Fruit fly (Drosophila melanogaster) whole organism, embryonic: ENCODE data around the gene gry.

Experiments used
- Atf6 ChIP-seq: fragments of 200-800 bp; sonication (Bioruptor generic); IDR thresholded peaks from 2 replicates; pipeline ENCODE4 v1.3.6; 2022; ENCODE audit warnings: missing biosample characterization, missing genetic modification characterization
- CG10147 ChIP-seq: fragments of 200-800 bp; sonication (Bioruptor generic); optimal IDR thresholded peaks from 2 replicates; lab custom pipeline; 2019; ENCODE audit warnings: missing biosample characterization, mild to moderate bottlenecking, missing genetic modification characterization, moderate library complexity
- CG1024 ChIP-seq: fragments of 200-800 bp; sonication (Bioruptor generic); IDR thresholded peaks from 2 replicates; pipeline ENCODE4 v1.3.6; 2022; ENCODE audit warnings: missing biosample characterization, missing genetic modification characterization
- CG10654 ChIP-seq: fragments of 200-800 bp; sonication (Bioruptor generic); optimal IDR thresholded peaks from 2 replicates; lab custom pipeline; 2016; ENCODE audit warnings: missing biosample characterization, missing genetic modification characterization
- CG13296 ChIP-seq: fragments of 200-800 bp; sonication (Bioruptor generic); optimal IDR thresholded peaks from 3 replicates; lab custom pipeline; 2018; ENCODE audit warnings: missing biosample characterization, mild to moderate bottlenecking, missing genetic modification characterization
- CG15269 ChIP-seq: fragments of 200-800 bp; sonication (Bioruptor generic); optimal IDR thresholded peaks from 2 replicates; lab custom pipeline; 2018; ENCODE audit warnings: missing biosample characterization, mild to moderate bottlenecking, missing genetic modification characterization, moderate library complexity
- CG1529 ChIP-seq: fragments of 200-800 bp; sonication (Bioruptor generic); optimal IDR thresholded peaks from 3 replicates; lab custom pipeline; 2018; ENCODE audit warnings: missing biosample characterization, missing genetic modification characterization
- CG16863 ChIP-seq: fragments of 200-800 bp; sonication (Bioruptor generic); optimal IDR thresholded peaks from 3 replicates; lab custom pipeline; 2016; ENCODE audit warnings: missing biosample characterization, missing genetic modification characterization
- CG18476 ChIP-seq: fragments of 200-800 bp; sonication (Bioruptor generic); optimal IDR thresholded peaks from 2 replicates; lab custom pipeline; 2016; ENCODE audit warnings: missing biosample characterization, mild to moderate bottlenecking, missing genetic modification characterization
- CG18599 ChIP-seq: fragments of 200-800 bp; sonication (Bioruptor generic); optimal IDR thresholded peaks from 3 replicates; lab custom pipeline; 2017; ENCODE audit warnings: missing biosample characterization, missing genetic modification characterization, mild to moderate bottlenecking, moderate library complexity, missing genetic modification reagents
- CG18619 ChIP-seq: fragments of 200-800 bp; sonication (Bioruptor generic); optimal IDR thresholded peaks from 3 replicates; lab custom pipeline; 2017; ENCODE audit warnings: missing biosample characterization, mild to moderate bottlenecking, missing genetic modification characterization
- CG2116 ChIP-seq: fragments of 200-800 bp; sonication (Bioruptor generic); optimal IDR thresholded peaks from 3 replicates; lab custom pipeline; 2018; ENCODE audit warnings: missing biosample characterization, mild to moderate bottlenecking, missing genetic modification characterization
- CG2875 ChIP-seq: fragments of 200-800 bp; sonication (Bioruptor generic); optimal IDR thresholded peaks from 2 replicates; lab custom pipeline; 2017; ENCODE audit warnings: missing biosample characterization, mild to moderate bottlenecking, missing genetic modification characterization, missing genetic modification reagents
- CG3838 ChIP-seq: fragments of 200-800 bp; sonication (Bioruptor generic); optimal IDR thresholded peaks from 3 replicates; lab custom pipeline; 2016; ENCODE audit warnings: missing biosample characterization, missing genetic modification characterization
- CG4360 ChIP-seq: fragments of 200-800 bp; sonication (Bioruptor generic); IDR thresholded peaks from 2 replicates; pipeline ENCODE4 v1.3.6; 2022; ENCODE audit warnings: missing biosample characterization, missing genetic modification characterization
- CG6683 ChIP-seq: fragments of 200-800 bp; sonication (Bioruptor generic); optimal IDR thresholded peaks from 2 replicates; lab custom pipeline; 2017; ENCODE audit warnings: missing biosample characterization, mild to moderate bottlenecking, missing genetic modification characterization, missing genetic modification reagents
- CHES-1-like ChIP-seq: fragments of 200-800 bp; sonication (Bioruptor generic); optimal IDR thresholded peaks from 2 replicates; lab custom pipeline; 2016; ENCODE audit warnings: missing biosample characterization, missing genetic modification characterization
- D19A ChIP-seq: fragments of 200-800 bp; optimal IDR thresholded peaks from 3 replicates; lab custom pipeline; 2019; ENCODE audit warnings: missing biosample characterization, mild to moderate bottlenecking, missing genetic modification characterization, moderate library complexity
- Fer3 ChIP-seq: fragments of 200-800 bp; sonication (Bioruptor generic); optimal IDR thresholded peaks from 2 replicates; lab custom pipeline; 2018; ENCODE audit warnings: missing biosample characterization, mild to moderate bottlenecking, missing genetic modification characterization, moderate library complexity
- HLH3B ChIP-seq: fragments of 200-800 bp; sonication (Bioruptor generic); IDR thresholded peaks from 2 replicates; pipeline ENCODE4 v1.3.6; 2022; ENCODE audit warnings: missing biosample characterization, missing genetic modification characterization
- Hand ChIP-seq: fragments of 200-800 bp; sonication (Bioruptor generic); optimal IDR thresholded peaks from 2 replicates; lab custom pipeline; 2017; ENCODE audit warnings: mild to moderate bottlenecking, missing biosample characterization, missing genetic modification reagents, missing genetic modification characterization
- Hmr ChIP-seq: fragments of 200-800 bp; sonication (Bioruptor generic); optimal IDR thresholded peaks from 3 replicates; lab custom pipeline; 2017; ENCODE audit warnings: mild to moderate bottlenecking, missing biosample characterization, missing genetic modification reagents, missing genetic modification characterization
- Lim3 ChIP-seq: fragments of 200-800 bp; sonication (Bioruptor generic); IDR thresholded peaks from 2 replicates; pipeline ENCODE4 v1.3.6; 2022; ENCODE audit warnings: missing biosample characterization, missing genetic modification characterization
- Ptx1 ChIP-seq: fragments of 200-800 bp; sonication (Bioruptor generic); IDR thresholded peaks from 2 replicates; pipeline ENCODE4 v1.3.6; 2022; ENCODE audit warnings: missing biosample characterization, missing genetic modification characterization
- Six4 ChIP-seq: fragments of 200-800 bp; sonication (Bioruptor generic); optimal IDR thresholded peaks from 2 replicates; lab custom pipeline; 2016; ENCODE audit warnings: missing biosample characterization, missing genetic modification characterization
- Ssrp ChIP-seq: fragments of 200-800 bp; sonication (Bioruptor generic); optimal IDR thresholded peaks from 2 replicates; lab custom pipeline; 2018; ENCODE audit warnings: missing biosample characterization, mild to moderate bottlenecking, missing genetic modification characterization, moderate library complexity
- Stat92E ChIP-seq, 3 experiments: fragments of >200 bp in 2 of 3; fragments of 200-800 bp in 1 of 3; sonication (Bioruptor generic) in 1 of 3; optimal IDR thresholded peaks; 2 replicates each; lab custom pipeline; 2017 to 2019; ENCODE audit warnings: missing biosample characterization in 3 of 3, missing genetic modification characterization in 3 of 3, mild to moderate bottlenecking in 1 of 3, moderate library complexity in 1 of 3
- YL-1 ChIP-seq: fragments of 200-800 bp; sonication (Bioruptor generic); optimal IDR thresholded peaks from 3 replicates; lab custom pipeline; 2017; ENCODE audit warnings: missing biosample characterization, mild to moderate bottlenecking, missing genetic modification characterization
- abd-A ChIP-seq: fragments of 200-800 bp; sonication (Bioruptor generic); optimal IDR thresholded peaks from 3 replicates; lab custom pipeline; 2019; ENCODE audit warnings: missing biosample characterization, mild to moderate bottlenecking, missing genetic modification characterization, moderate library complexity
- amos ChIP-seq: fragments of 200-800 bp; sonication (Bioruptor generic); IDR thresholded peaks from 2 replicates; pipeline ENCODE4 v1.3.6; 2022; ENCODE audit warnings: missing biosample characterization, missing genetic modification characterization; ENCODE audit not compliant: partially characterized antibody
- aop ChIP-seq: fragments of 200-800 bp; sonication (Bioruptor generic); IDR thresholded peaks from 2 replicates; pipeline ENCODE4 v1.3.6; 2022; ENCODE audit warnings: missing biosample characterization, missing genetic modification characterization
- ato ChIP-seq: fragments of 200-800 bp; sonication (Bioruptor generic); IDR thresholded peaks from 2 replicates; pipeline ENCODE4 v1.3.6; 2022; ENCODE audit warnings: missing biosample characterization, missing genetic modification characterization; ENCODE audit not compliant: partially characterized antibody
- bbx ChIP-seq: fragments of 200-800 bp; sonication (Bioruptor generic); IDR thresholded peaks from 2 replicates; pipeline ENCODE4 v1.3.6; 2022; ENCODE audit warnings: missing biosample characterization, missing genetic modification characterization; ENCODE audit not compliant: partially characterized antibody
- danr ChIP-seq: fragments of 200-800 bp; sonication (Bioruptor generic); IDR thresholded peaks from 2 replicates; pipeline ENCODE4 v1.3.6; 2022; ENCODE audit warnings: missing biosample characterization, missing genetic modification characterization
- esg ChIP-seq: fragments of 200-800 bp; sonication (Bioruptor generic); conservative IDR thresholded peaks from 2 replicates; pipeline ENCODE4 v1.3.6; 2022; ENCODE audit warnings: missing biosample characterization, missing genetic modification characterization
- gem ChIP-seq: fragments of 200-800 bp; sonication (Bioruptor generic); optimal IDR thresholded peaks from 2 replicates; lab custom pipeline; 2019; ENCODE audit warnings: missing biosample characterization, mild to moderate bottlenecking, missing genetic modification characterization, moderate library complexity
- her ChIP-seq: fragments of 200-800 bp; sonication (Bioruptor generic); optimal IDR thresholded peaks from 2 replicates; lab custom pipeline; 2016; ENCODE audit warnings: missing biosample characterization, missing genetic modification characterization
- hkb ChIP-seq, 2 experiments: fragments of 200-800 bp in 1 of 2; fragments of >200 bp in 1 of 2; sonication (Bioruptor generic) in 1 of 2; IDR thresholded peaks in 1 of 2; optimal IDR thresholded peaks in 1 of 2; 2 replicates each; pipeline versions ENCODE4 v1.3.6 to Lab custom; 2017 to 2022; ENCODE audit warnings: missing biosample characterization in 1 of 2, missing genetic modification characterization in 1 of 2
- jumu ChIP-seq: fragments of 200-800 bp; sonication (Bioruptor generic); optimal IDR thresholded peaks from 3 replicates; lab custom pipeline; 2016; ENCODE audit warnings: missing biosample characterization, missing genetic modification characterization
- lbe ChIP-seq: fragments of 200-800 bp; sonication (Bioruptor generic); optimal IDR thresholded peaks from 2 replicates; lab custom pipeline; 2016; ENCODE audit warnings: missing biosample characterization, mild to moderate bottlenecking, missing genetic modification characterization
- onecut ChIP-seq: fragments of 200-800 bp; sonication (Bioruptor generic); IDR thresholded peaks from 2 replicates; pipeline ENCODE4 v1.3.6; 2022; ENCODE audit warnings: missing biosample characterization, missing genetic modification characterization
- pita ChIP-seq: fragments of 200-800 bp; sonication (Bioruptor generic); optimal IDR thresholded peaks from 2 replicates; lab custom pipeline; 2017; ENCODE audit warnings: missing biosample characterization, mild to moderate bottlenecking, missing genetic modification characterization
- sim ChIP-seq: fragments of 200-800 bp; sonication (Bioruptor generic); IDR thresholded peaks from 2 replicates; pipeline ENCODE4 v1.3.6; 2022; ENCODE audit warnings: missing biosample characterization, missing genetic modification characterization
- sima ChIP-seq: fragments of 200-800 bp; sonication (Bioruptor generic); optimal IDR thresholded peaks from 2 replicates; lab custom pipeline; 2016; ENCODE audit warnings: missing biosample characterization, missing genetic modification characterization
- toy ChIP-seq: fragments of 200-800 bp; sonication (Bioruptor generic); IDR thresholded peaks from 2 replicates; pipeline ENCODE4 v1.3.6; 2022; ENCODE audit warnings: missing biosample characterization, missing genetic modification characterization
- tup ChIP-seq: fragments of 200-800 bp; sonication (Bioruptor generic); optimal IDR thresholded peaks from 2 replicates; lab custom pipeline; 2016; ENCODE audit warnings: missing biosample characterization, mild to moderate bottlenecking, missing genetic modification characterization, moderate library complexity
- unc-4 ChIP-seq: fragments of 200-800 bp; sonication (Bioruptor generic); IDR thresholded peaks from 2 replicates; pipeline ENCODE4 v1.3.6; 2022; ENCODE audit warnings: missing biosample characterization, missing genetic modification characterization; ENCODE audit not compliant: partially characterized antibody
- vnd ChIP-seq: fragments of 200-800 bp; sonication (Bioruptor generic); IDR thresholded peaks from 3 replicates; pipeline ENCODE4 v1.3.6; 2022; ENCODE audit warnings: missing biosample characterization, missing genetic modification characterization; ENCODE audit not compliant: partially characterized antibody
- zfh1 ChIP-seq: fragments of 200-800 bp; sonication (Bioruptor generic); IDR thresholded peaks from 3 replicates; pipeline ENCODE4 v1.3.6; 2022; ENCODE audit warnings: missing biosample characterization, missing genetic modification characterization

gry gene

dm6 chr3L:3178530-3179096 is 20.3 kb upstream of the gry start, which contains the start of the genes MnM and Girdin (continued):
- no peak for TF ChIP-seq Stat92E (GFP tag; optimal IDR thresholded peaks at IDR 0.05; lab: Kevin White, UChicago)
- TF ChIP-seq sim: no peak
- peak; percentile 85 for TF ChIP-seq CG2116 (GFP tag; lab: Kevin White, UChicago)
- TF ChIP-seq Lim3 (GFP tag; lab: Robert Waterston, UW): no peak
- TF ChIP-seq CG18599 (GFP tag; lab: Kevin White, UChicago): peak; percentile 44
- TF ChIP-seq YL-1 (GFP tag; lab: Kevin White, UChicago): peak; percentile 19
- peak; percentile 46 for TF ChIP-seq Ssrp (tag; lab: Kevin White, UChicago)
- no peak for TF ChIP-seq CG1529 (GFP tag; lab: Kevin White, UChicago)
- TF ChIP-seq tup (GFP tag; lab: Kevin White, UChicago): no peak
- peak; percentile 87 for TF ChIP-seq unc-4
- TF ChIP-seq CG18619 (GFP tag; lab: Kevin White, UChicago): peak; percentile 36
- no peak for TF ChIP-seq CG18476 (GFP tag; lab: Kevin White, UChicago)
- no peak for TF ChIP-seq CG3838 (GFP tag; lab: Kevin White, UChicago)
- TF ChIP-seq jumu (GFP tag; lab: Kevin White, UChicago): peak; percentile 86
- no peak for TF ChIP-seq pita (GFP tag; lab: Kevin White, UChicago)
- TF ChIP-seq CG6683: no peak
- TF ChIP-seq toy (GFP tag; lab: Robert Waterston, UW): no peak
- no peak for TF ChIP-seq sima (GFP tag; lab: Kevin White, UChicago)
- TF ChIP-seq Ptx1 (GFP tag; lab: Robert Waterston, UW): no peak
- peak; percentile 64; the same call in 1 of the 2 replicates for TF ChIP-seq ato (GFP tag; lab: Robert Waterston, UW)
- no peak for TF ChIP-seq aop (GFP tag; lab: Robert Waterston, UW)
- TF ChIP-seq HLH3B (GFP tag; lab: Robert Waterston, UW): no peak; the same call in 1 of the 2 replicates
- peak; percentile 16; the same call in 1 of the 3 replicates for TF ChIP-seq zfh1 (GFP tag; lab: Robert Waterston, UW)
- no peak for TF ChIP-seq D19A (tag; lab: Kevin White, UChicago)
- no peak for TF ChIP-seq CG1024 (GFP tag; lab: Robert Waterston, UW)
- TF ChIP-seq CG13296 (GFP tag; lab: Kevin White, UChicago): no peak
- TF ChIP-seq vnd (GFP tag; lab: Robert Waterston, UW): peak; percentile 86
- no peak for TF ChIP-seq CG10147 (GFP tag; lab: Kevin White, UChicago)
- no peak for TF ChIP-seq abd-A (tag; lab: Kevin White, UChicago)
- no peak for TF ChIP-seq Hand (GFP tag; lab: Kevin White, UChicago)
- no peak for TF ChIP-seq gem (tag; lab: Kevin White, UChicago)
- TF ChIP-seq CG4360 (GFP tag; lab: Robert Waterston, UW): no peak
- peak; percentile 89 for TF ChIP-seq hkb (optimal IDR thresholded peaks at IDR 0.05; lab: Kevin White, UChicago)
- TF ChIP-seq hkb (GFP tag; IDR thresholded peaks at IDR 0.05; lab: Robert Waterston, UW): no peak
- peak; percentile 59 for TF ChIP-seq Hmr (GFP tag; lab: Kevin White, UChicago)
- TF ChIP-seq amos (GFP tag; lab: Robert Waterston, UW): peak; percentile 79
- TF ChIP-seq Atf6: no peak; the same call in 1 of the 2 replicates
- no peak for TF ChIP-seq CG15269
- TF ChIP-seq esg (GFP tag; lab: Robert Waterston, UW): peak; percentile 42
- peak; percentile 75 for TF ChIP-seq her (GFP tag; lab: Kevin White, UChicago)
- TF ChIP-seq CG10654 (GFP tag; lab: Kevin White, UChicago): peak; percentile 43
- TF ChIP-seq onecut (GFP tag; lab: Robert Waterston, UW): no peak
- TF ChIP-seq CG16863 (GFP tag; lab: Kevin White, UChicago): peak; percentile 63
- TF ChIP-seq danr (GFP tag; lab: Robert Waterston, UW): no peak
- peak; percentile 63 for TF ChIP-seq bbx (GFP tag; lab: Robert Waterston, UW)
- no peak for TF ChIP-seq CG2875 (GFP tag; lab: Kevin White, UChicago)
- no peak for TF ChIP-seq lbe (GFP tag; lab: Kevin White, UChicago)
- peak; percentile 86 for TF ChIP-seq CHES-1-like (GFP tag; lab: Kevin White, UChicago)
- TF ChIP-seq Six4: peak; percentile 19
- no peak for TF ChIP-seq Fer3 (tag; lab: Kevin White, UChicago)
